Worm (Caenorhabditis elegans): ENCODE results near the gene Y69E1A.8.
"Not testable (repeated sequence)": the region's sequence is repeated elsewhere in the genome, so short reads cannot be mapped to it uniquely, and the experiment has no call there.

Gene Y69E1A.8

ce11 chrIV:10957583-10958229 is 8.7 kb upstream of the Y69E1A.8 start, which contains the start of gene Y69E1A.5:
Y69E1A.5 (minus strand) TSS chrIV:10957655.
- TF ChIP-seq unc-62 (GFP tag; optimal IDR thresholded peaks at IDR 0.05) = no peak

DNA sequence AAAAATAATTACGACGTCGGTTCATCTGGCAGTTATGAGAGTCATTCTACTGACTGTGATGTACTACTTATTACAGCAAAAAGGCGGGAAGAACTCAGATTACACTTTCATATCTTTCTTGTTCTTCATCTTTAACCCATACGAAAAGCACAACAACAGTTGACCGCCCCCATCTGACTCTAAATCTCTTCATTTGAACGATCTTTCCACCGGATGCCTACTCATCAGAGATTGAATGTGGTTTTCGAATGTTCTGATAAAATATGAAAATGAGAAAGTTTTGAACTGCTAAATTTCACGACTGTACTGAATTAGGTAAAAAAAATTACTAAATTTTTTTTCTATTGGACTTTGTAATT is 8.2 kb upstream of the Y69E1A.8 start, which contains the start of gene sri-19:
Gene sri-19 (plus strand): TSS at position 143 of the 359 bp plus-strand sequence.
- no peak for TF ChIP-seq unc-62 (GFP tag; optimal IDR thresholded peaks at IDR 0.05)

- TF ChIP-seq unc-62 (GFP tag; optimal IDR thresholded peaks at IDR 0.05) = no peak
Observed at ce11 chrIV:10964688-10965087, 1.7 kb upstream of the Y69E1A.8 start.

ce11 chrIV:10970333-10970732 is 3.9 kb downstream of the Y69E1A.8 start:
- TF ChIP-seq unc-62 (GFP tag; optimal IDR thresholded peaks at IDR 0.05) = no peak

- no peak for TF ChIP-seq unc-62 (GFP tag; optimal IDR thresholded peaks at IDR 0.05)
Observed at ce11 chrIV:10970767-10971166, 4.4 kb downstream of the Y69E1A.8 start.

ce11 chrIV:10971636-10972199 is 5.3 kb downstream of the Y69E1A.8 start:
- TF ChIP-seq unc-62 (GFP tag; optimal IDR thresholded peaks at IDR 0.05) = no peak

- no peak for TF ChIP-seq unc-62 (GFP tag; optimal IDR thresholded peaks at IDR 0.05)
Observed at ce11 chrIV:10975968-10976367, 9.6 kb downstream of the Y69E1A.8 start.

DNA sequence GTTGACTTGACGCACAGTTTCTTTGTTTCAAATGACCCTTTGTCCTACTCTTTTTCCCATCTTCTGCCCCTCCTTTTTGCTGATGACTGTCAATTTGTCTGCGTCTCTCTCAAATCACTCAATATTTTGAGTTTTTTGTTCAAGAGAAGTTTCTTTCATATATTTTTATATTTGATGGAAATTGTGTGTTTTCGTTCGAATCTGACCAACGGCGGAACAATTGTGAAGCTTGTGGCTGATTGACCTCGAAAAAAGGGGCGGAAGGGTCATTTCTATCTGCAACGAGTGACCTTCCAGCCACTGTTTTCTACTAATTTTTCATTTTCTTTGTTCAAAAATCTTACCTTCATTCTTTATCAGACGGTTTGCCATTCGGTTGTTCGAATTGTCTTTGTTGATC is 12.2 kb downstream of the Y69E1A.8 start:
- TF ChIP-seq unc-62 (GFP tag; optimal IDR thresholded peaks at IDR 0.05) = no peak

DNA sequence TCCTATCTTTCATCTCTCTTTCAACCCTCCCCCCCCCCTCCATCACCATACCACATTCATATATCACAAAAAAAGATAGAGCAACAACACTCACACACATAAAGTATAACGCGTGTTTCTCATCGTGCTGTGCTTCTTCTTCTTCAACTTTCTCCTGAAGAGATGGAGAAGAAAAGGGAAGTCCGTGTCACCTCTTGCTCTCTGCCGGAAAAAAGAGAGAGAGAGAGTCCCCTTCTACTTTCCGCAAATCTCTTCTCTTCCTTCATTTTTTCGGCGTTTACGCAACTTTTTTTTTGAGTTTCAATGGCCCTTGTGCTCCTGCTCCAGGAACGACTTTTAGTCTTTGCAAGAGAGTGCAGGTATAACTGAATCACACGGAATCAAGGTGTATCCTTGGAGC is 13.3 kb downstream of the Y69E1A.8 start:
- no peak for TF ChIP-seq unc-62 (GFP tag; optimal IDR thresholded peaks at IDR 0.05)

ce11 chrIV:10980628-10981027 is 14.2 kb downstream of the Y69E1A.8 start:
- TF ChIP-seq unc-62 (GFP tag; optimal IDR thresholded peaks at IDR 0.05) = no peak

- TF ChIP-seq unc-62 (GFP tag; optimal IDR thresholded peaks at IDR 0.05) = no peak
Observed at ce11 chrIV:10981761-10982160, 15.4 kb downstream of the Y69E1A.8 start, which contains the start of gene Y43E12A.2. Y43E12A.2 (plus strand) TSS chrIV:10982061.

DNA sequence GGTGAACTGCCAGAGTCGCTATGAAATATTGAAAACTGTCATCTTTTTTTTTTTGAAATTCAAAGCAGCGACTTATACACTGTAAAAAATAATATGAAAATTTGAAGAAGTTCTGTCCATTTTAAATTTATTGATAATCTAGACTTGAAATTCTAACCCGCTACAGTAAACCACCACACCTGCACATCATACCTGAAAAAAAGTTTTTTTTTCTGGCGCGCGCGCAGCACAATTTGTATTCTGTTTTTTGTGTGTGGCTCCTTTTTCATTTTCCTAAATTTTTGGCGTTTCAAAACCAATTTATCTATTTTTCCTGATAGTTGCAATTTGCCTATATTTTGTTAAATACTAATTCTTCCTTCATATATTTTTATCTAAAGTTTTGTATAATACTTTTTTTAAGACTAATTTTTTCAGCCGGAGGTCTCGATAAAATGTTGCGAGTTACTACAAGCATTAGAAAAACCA is 19.2 kb downstream of the Y69E1A.8 start, which contains the start of gene cyb-2.1:
Gene cyb-2.1 (plus strand): TSS at position 418 of the 468 bp plus-strand sequence.
- no peak for TF ChIP-seq unc-62 (GFP tag; optimal IDR thresholded peaks at IDR 0.05)

DNA sequence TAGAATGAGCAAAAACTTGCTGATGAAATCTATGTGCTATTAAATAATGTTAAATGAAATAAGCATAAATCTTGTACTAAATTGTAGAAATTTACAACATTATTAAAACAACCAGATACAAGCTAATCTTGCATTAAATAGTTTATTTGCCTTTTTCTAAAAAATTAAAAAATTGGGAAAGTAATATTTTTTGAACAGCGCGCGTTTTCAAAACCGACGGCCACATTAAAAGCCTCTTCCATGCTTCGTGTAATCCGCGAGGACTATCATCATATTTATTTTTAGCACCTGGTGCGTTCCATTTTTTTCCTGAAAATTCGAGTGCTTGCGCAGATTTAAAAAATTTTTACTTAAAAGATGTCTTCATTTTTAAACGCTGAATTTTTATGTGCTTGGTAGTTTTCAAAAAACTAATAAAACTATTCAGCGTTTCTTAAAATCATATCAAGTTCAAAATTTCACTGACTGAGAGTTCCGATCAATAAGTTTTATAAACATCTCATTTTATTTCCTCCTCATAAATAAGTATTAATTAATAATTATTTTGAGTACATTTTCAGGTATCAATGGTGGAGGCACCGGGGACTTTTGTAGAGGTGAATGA is 21.0 kb downstream of the Y69E1A.8 start, which contains the start of gene Y43E12A.3:
Gene Y43E12A.3 (plus strand): TSS at position 554 of the 604 bp plus-strand sequence.
- not testable (repeated sequence) for TF ChIP-seq unc-62 (GFP tag; optimal IDR thresholded peaks at IDR 0.05)

DNA sequence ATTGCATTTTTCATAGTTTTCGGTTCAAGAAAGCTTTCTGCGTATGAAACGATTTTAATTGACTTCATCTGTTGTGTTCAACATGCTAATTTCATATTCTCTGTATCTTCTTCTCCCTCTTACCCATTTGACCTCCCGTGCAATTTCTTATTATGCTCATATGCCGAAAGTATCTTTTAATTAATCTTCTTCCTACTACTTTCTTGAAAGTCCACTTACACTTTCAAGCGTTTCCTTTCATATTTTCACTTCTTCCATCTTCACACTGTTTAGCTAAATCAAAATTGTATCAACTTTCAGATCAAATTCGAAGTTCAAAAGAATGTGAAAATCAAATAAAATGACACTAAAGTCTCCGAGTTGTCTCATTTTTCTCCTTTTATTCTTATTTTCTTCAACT is 24.3 kb downstream of the Y69E1A.8 start, which contains the start of gene F13H10.5:
Gene F13H10.5 (plus strand): TSS at position 301 of the 400 bp plus-strand sequence.
- no peak for TF ChIP-seq unc-62 (GFP tag; optimal IDR thresholded peaks at IDR 0.05)

DNA sequence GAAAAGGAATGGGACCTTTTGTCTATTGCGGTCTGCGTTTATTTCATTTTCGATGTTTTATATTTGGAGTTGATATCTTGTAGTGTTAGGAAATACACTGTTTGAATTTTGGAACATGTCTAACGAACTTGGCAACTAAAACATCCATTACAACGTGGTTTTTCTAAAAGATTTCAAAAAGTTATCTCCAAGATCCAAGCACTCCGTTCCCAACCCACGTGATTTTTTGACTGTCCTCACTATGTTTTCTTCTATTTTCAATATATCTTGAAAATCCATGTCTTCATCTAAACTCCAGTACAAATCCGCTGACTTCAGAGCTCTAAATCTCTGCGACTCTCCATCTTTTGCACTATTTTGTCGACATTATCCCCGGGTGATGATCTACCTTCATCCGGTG is 35.2 kb downstream of the Y69E1A.8 start, which contains the start of gene F13H10.9:
Gene F13H10.9 (plus strand): TSS at position 301 of the 400 bp plus-strand sequence.
- TF ChIP-seq unc-62 (GFP tag; optimal IDR thresholded peaks at IDR 0.05) = no peak

ce11 chrIV:11004273-11004672 is 37.9 kb downstream of the Y69E1A.8 start, which contains the start of gene F13H10.1:
F13H10.1 (plus strand) TSS chrIV:11004573.
- TF ChIP-seq unc-62 (GFP tag; optimal IDR thresholded peaks at IDR 0.05) = no peak

Data from whole organism, dauer.